Worm (Caenorhabditis elegans) whole organism, midembryonic: ENCODE results near the gene pab-2.

ENCODE experiments used
- cog-1 ChIP-seq: sonication (generic microtip); optimal IDR thresholded peaks from 2 replicates; lab custom pipeline; 2016; ENCODE audit warnings: missing genetic modification characterization, missing compliant biosample characterization
- flt-1 ChIP-seq: fragments of 200-800 bp; sonication (Bioruptor generic); IDR thresholded peaks from 2 replicates; pipeline ENCODE4 v1.3.6; 2022; ENCODE audit warnings: missing genetic modification characterization, missing compliant biosample characterization
- med-1 ChIP-seq: sonication (generic microtip); optimal IDR thresholded peaks from 2 replicates; lab custom pipeline; 2017; ENCODE audit warnings: missing genetic modification characterization, mild to moderate bottlenecking, missing compliant biosample characterization, antibody characterized with exemption, missing genetic modification reagents; ENCODE audit not compliant: insufficient read depth
- ref-1 ChIP-seq: fragments of 200-800 bp; sonication (Bioruptor generic); conservative IDR thresholded peaks from 2 replicates; pipeline ENCODE4 v1.3.6; 2022; ENCODE audit warnings: missing genetic modification reagents, missing genetic modification characterization, missing compliant biosample characterization
- ztf-29 ChIP-seq: fragments of 200-800 bp; sonication (Bioruptor generic); IDR thresholded peaks from 2 replicates; pipeline ENCODE4 v1.3.6; 2022; ENCODE audit warnings: missing genetic modification reagents, missing genetic modification characterization, missing compliant biosample characterization

DNA sequence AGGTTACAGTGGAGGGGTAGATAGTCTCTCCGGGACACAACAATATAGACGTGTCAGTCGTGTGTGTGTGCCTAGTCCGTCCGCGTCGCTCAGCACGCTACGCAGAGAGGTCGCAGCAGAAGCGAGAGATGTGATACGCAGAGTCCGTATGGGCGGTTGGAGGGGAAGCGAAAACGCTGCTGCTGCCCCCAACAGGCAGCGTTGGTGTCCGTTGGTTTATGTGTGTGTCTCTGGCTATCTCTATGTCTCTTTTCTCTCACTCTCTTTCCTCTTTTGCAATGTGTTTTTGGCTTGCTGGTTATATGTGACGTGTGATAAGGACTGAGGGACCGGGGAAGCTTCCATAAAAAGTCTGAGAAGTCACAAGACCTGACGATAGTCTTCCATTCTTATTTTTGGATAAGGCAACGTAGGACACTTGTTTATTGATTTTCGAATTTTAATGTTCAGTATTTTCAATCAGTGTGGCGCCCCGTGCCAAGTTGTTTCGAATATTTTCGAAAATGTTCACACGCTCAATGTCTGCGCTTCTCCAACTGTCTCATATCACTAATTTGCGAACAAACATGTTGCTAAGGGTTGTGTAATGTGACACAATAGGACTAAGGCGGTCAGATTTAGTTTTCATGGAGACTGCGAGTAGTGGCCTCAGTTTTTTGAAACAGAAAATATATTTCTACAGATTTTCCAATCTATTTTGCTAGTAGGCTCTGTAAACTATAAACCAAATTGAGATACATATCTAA lies at the start of gene pab-2:
- no peak for TF ChIP-seq med-1 (GFP tag; lab: Kevin White, UChicago)
- peak; percentile 69 for TF ChIP-seq cog-1 (tag; lab: Kevin White, UChicago)
- 0 out of 2 replicates have a peak, but pooled peaks have one; percentile 39 for TF ChIP-seq flt-1 (GFP tag; lab: Robert Waterston, UW)
- peak; percentile 73 for TF ChIP-seq ztf-29
- no peak for TF ChIP-seq ref-1 (GFP tag; lab: Robert Waterston, UW)
